Fruit fly (Drosophila melanogaster) whole organism, embryonic: Measurements from ENCODE around the gene CG2444.

Source experiments
- Abd-B ChIP-seq: fragments of 200-800 bp; sonication (Bioruptor generic); optimal IDR thresholded peaks from 2 replicates; lab custom pipeline; 2018; ENCODE audit warnings: missing biosample characterization, mild to moderate bottlenecking, missing genetic modification characterization, moderate library complexity
- Atf6 ChIP-seq: fragments of 200-800 bp; sonication (Bioruptor generic); IDR thresholded peaks from 2 replicates; pipeline ENCODE4 v1.3.6; 2022; ENCODE audit warnings: missing biosample characterization, missing genetic modification characterization
- Awh ChIP-seq: fragments of 200-800 bp; sonication (Bioruptor generic); IDR thresholded peaks from 2 replicates; pipeline ENCODE4, ENCODE4 v1.3.6; 2022; ENCODE audit warnings: missing biosample characterization, missing genetic modification characterization
- B-H2 ChIP-seq: fragments of 200-800 bp; sonication (Bioruptor generic); optimal IDR thresholded peaks from 2 replicates; lab custom pipeline; 2018; ENCODE audit warnings: missing biosample characterization, mild to moderate bottlenecking, missing genetic modification characterization
- BEAF-32 ChIP-seq: fragments of 200-800 bp; sonication (Bioruptor generic); optimal IDR thresholded peaks from 3 replicates; lab custom pipeline; 2017; ENCODE audit warnings: missing biosample characterization, missing genetic modification characterization, mild to moderate bottlenecking, moderate library complexity, missing genetic modification reagents
- CG10274 ChIP-seq: fragments of 200-800 bp; sonication (Bioruptor generic); optimal IDR thresholded peaks from 3 replicates; lab custom pipeline; 2017; ENCODE audit warnings: missing biosample characterization, mild to moderate bottlenecking, missing genetic modification characterization
- CG10979 ChIP-seq: fragments of 200-800 bp; sonication (Bioruptor generic); optimal IDR thresholded peaks from 2 replicates; lab custom pipeline; 2018; ENCODE audit warnings: missing biosample characterization, mild to moderate bottlenecking, missing genetic modification characterization, moderate library complexity
- CG12942 ChIP-seq: fragments of 200-800 bp; sonication (Bioruptor generic); optimal IDR thresholded peaks from 3 replicates; lab custom pipeline; 2016; ENCODE audit warnings: missing biosample characterization, missing genetic modification characterization
- CG13894 ChIP-seq: fragments of 200-800 bp; sonication (Bioruptor generic); optimal IDR thresholded peaks from 3 replicates; lab custom pipeline; 2018; ENCODE audit warnings: missing biosample characterization, mild to moderate bottlenecking, missing genetic modification characterization, moderate library complexity
- CG15269 ChIP-seq: fragments of 200-800 bp; sonication (Bioruptor generic); optimal IDR thresholded peaks from 2 replicates; lab custom pipeline; 2018; ENCODE audit warnings: missing biosample characterization, mild to moderate bottlenecking, missing genetic modification characterization, moderate library complexity
- CG16813 ChIP-seq: fragments of 200-800 bp; sonication (Bioruptor generic); IDR thresholded peaks from 3 replicates; pipeline ENCODE4 v1.3.6; 2022; ENCODE audit warnings: missing biosample characterization, missing genetic modification characterization; ENCODE audit not compliant: partially characterized antibody
- CG17361 ChIP-seq: fragments of 200-800 bp; sonication (Bioruptor generic); IDR thresholded peaks from 3 replicates; pipeline ENCODE4 v1.3.6; 2022; ENCODE audit warnings: missing biosample characterization, missing genetic modification characterization
- CG17829 ChIP-seq: fragments of 200-800 bp; optimal IDR thresholded peaks from 2 replicates; lab custom pipeline; 2019; ENCODE audit warnings: missing biosample characterization, mild to moderate bottlenecking, missing genetic modification characterization, moderate library complexity
- CG32532 ChIP-seq: fragments of 200-800 bp; sonication (Bioruptor generic); IDR thresholded peaks from 2 replicates; pipeline ENCODE4 v1.3.6; 2022; ENCODE audit warnings: missing biosample characterization, missing genetic modification characterization
- CG3995 ChIP-seq: fragments of 200-800 bp; sonication (Bioruptor generic); optimal IDR thresholded peaks from 3 replicates; lab custom pipeline; 2016; ENCODE audit warnings: missing biosample characterization, missing genetic modification characterization
- CG6254 ChIP-seq: fragments of 200-800 bp; sonication (Bioruptor generic); optimal IDR thresholded peaks from 3 replicates; lab custom pipeline; 2017; ENCODE audit warnings: mild to moderate bottlenecking, missing biosample characterization, missing genetic modification reagents, missing genetic modification characterization
- CG6272 ChIP-seq: fragments of 200-800 bp; sonication (Bioruptor generic); IDR thresholded peaks from 2 replicates; pipeline ENCODE4 v1.3.6; 2022; ENCODE audit warnings: missing biosample characterization, missing genetic modification characterization
- CG7745 ChIP-seq: fragments of 200-800 bp; sonication (Bioruptor generic); optimal IDR thresholded peaks from 2 replicates; lab custom pipeline; 2018; ENCODE audit warnings: missing biosample characterization, mild to moderate bottlenecking, missing genetic modification characterization, moderate library complexity
- CG9609 ChIP-seq: fragments of 200-800 bp; sonication (Bioruptor generic); optimal IDR thresholded peaks from 3 replicates; lab custom pipeline; 2016; ENCODE audit warnings: missing biosample characterization, missing genetic modification characterization
- Deaf1 ChIP-seq: fragments of 200-800 bp; optimal IDR thresholded peaks from 3 replicates; lab custom pipeline; 2019; ENCODE audit warnings: missing biosample characterization, mild to moderate bottlenecking, missing genetic modification characterization, moderate library complexity
- Doc3 ChIP-seq: fragments of 200-800 bp; sonication (Bioruptor generic); IDR thresholded peaks from 3 replicates; pipeline ENCODE4 v1.3.6; 2022; ENCODE audit warnings: missing biosample characterization, missing genetic modification characterization; ENCODE audit not compliant: partially characterized antibody
- Fer1 ChIP-seq: fragments of 200-800 bp; sonication (Bioruptor generic); optimal IDR thresholded peaks from 2 replicates; lab custom pipeline; 2017; ENCODE audit warnings: missing biosample characterization, mild to moderate bottlenecking, missing genetic modification characterization
- Hr3 ChIP-seq: fragments of 200-800 bp; sonication (Bioruptor generic); optimal IDR thresholded peaks from 3 replicates; lab custom pipeline; 2016; ENCODE audit warnings: missing biosample characterization, missing genetic modification characterization
- NK7.1 ChIP-seq: fragments of 200-800 bp; sonication (Bioruptor generic); optimal IDR thresholded peaks from 3 replicates; lab custom pipeline; 2016; ENCODE audit warnings: missing biosample characterization, missing genetic modification characterization
- Scr ChIP-seq: fragments of 200-800 bp; sonication (Bioruptor generic); IDR thresholded peaks from 2 replicates; pipeline ENCODE4 v1.3.6; 2022; ENCODE audit warnings: missing biosample characterization, missing genetic modification characterization; ENCODE audit not compliant: partially characterized antibody
- ac ChIP-seq: fragments of 200-800 bp; sonication (Bioruptor generic); optimal IDR thresholded peaks from 3 replicates; lab custom pipeline; 2017; ENCODE audit warnings: missing biosample characterization, mild to moderate bottlenecking, missing genetic modification characterization
- chinmo ChIP-seq: fragments of 200-800 bp; sonication (Bioruptor generic); IDR thresholded peaks from 4 replicates; pipeline ENCODE4 v1.3.6; 2022; ENCODE audit warnings: missing biosample characterization, missing genetic modification characterization; ENCODE audit not compliant: partially characterized antibody
- croc ChIP-seq: fragments of 200-800 bp; sonication (Bioruptor generic); conservative IDR thresholded peaks from 3 replicates; pipeline ENCODE4 v1.3.6; 2022; ENCODE audit warnings: missing biosample characterization, missing genetic modification characterization
- dpn ChIP-seq, 2 experiments: fragments of 200-800 bp; sonication (Bioruptor generic); optimal IDR thresholded peaks; 3 replicates each; lab custom pipeline; 2016; ENCODE audit warnings: missing biosample characterization in 2 of 2, missing genetic modification characterization in 2 of 2
- emc ChIP-seq: fragments of 200-800 bp; sonication (Bioruptor generic); optimal IDR thresholded peaks from 2 replicates; lab custom pipeline; 2016; ENCODE audit warnings: missing biosample characterization, missing genetic modification characterization
- en ChIP-seq: fragments of 200-800 bp; sonication (Bioruptor generic); optimal IDR thresholded peaks from 2 replicates; lab custom pipeline; 2016; ENCODE audit warnings: missing biosample characterization, missing genetic modification characterization
- gem ChIP-seq: fragments of 200-800 bp; sonication (Bioruptor generic); optimal IDR thresholded peaks from 2 replicates; lab custom pipeline; 2019; ENCODE audit warnings: missing biosample characterization, mild to moderate bottlenecking, missing genetic modification characterization, moderate library complexity
- gfzf ChIP-seq: fragments of 200-800 bp; sonication (Bioruptor generic); optimal IDR thresholded peaks from 2 replicates; lab custom pipeline; 2016; ENCODE audit warnings: missing biosample characterization, mild to moderate bottlenecking, missing genetic modification characterization, moderate library complexity
- gro ChIP-seq: fragments of 200-800 bp; sonication (Bioruptor generic); optimal IDR thresholded peaks from 2 replicates; lab custom pipeline; 2016; ENCODE audit warnings: missing biosample characterization, missing genetic modification characterization
- ham ChIP-seq: fragments of 200-800 bp; sonication (Bioruptor generic); IDR thresholded peaks from 2 replicates; pipeline ENCODE4 v1.3.6; 2022; ENCODE audit warnings: missing biosample characterization, missing genetic modification characterization
- hbn ChIP-seq: fragments of 200-800 bp; sonication (Bioruptor generic); IDR thresholded peaks from 2 replicates; pipeline ENCODE4 v1.3.6; 2022; ENCODE audit warnings: missing biosample characterization, missing genetic modification characterization; ENCODE audit not compliant: partially characterized antibody
- hth ChIP-seq: fragments of >200 bp; optimal IDR thresholded peaks from 2 replicates; lab custom pipeline; 2017; ENCODE audit warnings: inconsistent platforms
- kah ChIP-seq: fragments of 200-800 bp; sonication (Bioruptor generic); optimal IDR thresholded peaks from 2 replicates; lab custom pipeline; 2018; ENCODE audit warnings: missing biosample characterization, mild to moderate bottlenecking, missing genetic modification characterization
- klu ChIP-seq: fragments of 200-800 bp; sonication (Bioruptor generic); IDR thresholded peaks from 2 replicates; pipeline ENCODE4 v1.3.6; 2022; ENCODE audit warnings: missing biosample characterization, missing genetic modification characterization
- lov ChIP-seq, 2 experiments: fragments of 200-800 bp in 1 of 2; fragments of >200 bp in 1 of 2; sonication (Bioruptor generic) in 1 of 2; IDR thresholded peaks in 1 of 2; optimal IDR thresholded peaks in 1 of 2; 2 replicates in 1 of 2; 3 replicates in 1 of 2; pipeline versions ENCODE4 v1.3.6 to Lab custom; 2017 to 2022; ENCODE audit warnings: missing biosample characterization in 1 of 2, missing genetic modification characterization in 1 of 2
- nerfin-1 ChIP-seq: fragments of 200-800 bp; sonication (Bioruptor generic); optimal IDR thresholded peaks from 3 replicates; lab custom pipeline; 2019; ENCODE audit warnings: missing biosample characterization, mild to moderate bottlenecking, missing genetic modification characterization, moderate library complexity
- pfk ChIP-seq: fragments of 200-800 bp; sonication (Bioruptor generic); optimal IDR thresholded peaks from 2 replicates; lab custom pipeline; 2018; ENCODE audit warnings: missing biosample characterization, mild to moderate bottlenecking, missing genetic modification characterization, moderate library complexity
- psq ChIP-seq: fragments of 200-800 bp; sonication (Bioruptor generic); optimal IDR thresholded peaks from 2 replicates; lab custom pipeline; 2017; ENCODE audit warnings: missing biosample characterization, missing genetic modification characterization
- ranshi ChIP-seq: fragments of 200-800 bp; sonication (Bioruptor generic); IDR thresholded peaks from 2 replicates; pipeline ENCODE4 v1.3.6; 2022; ENCODE audit warnings: missing biosample characterization, missing genetic modification characterization
- seq ChIP-seq: fragments of 200-800 bp; sonication (Bioruptor generic); IDR thresholded peaks from 2 replicates; pipeline ENCODE4 v1.3.6; 2022; ENCODE audit warnings: missing biosample characterization, missing genetic modification characterization
- slou ChIP-seq: fragments of 200-800 bp; sonication (Bioruptor generic); optimal IDR thresholded peaks from 3 replicates; lab custom pipeline; 2016; ENCODE audit warnings: missing biosample characterization, missing genetic modification characterization
- tap ChIP-seq: fragments of 200-800 bp; optimal IDR thresholded peaks from 3 replicates; lab custom pipeline; 2019; ENCODE audit warnings: missing biosample characterization, mild to moderate bottlenecking, missing genetic modification characterization, moderate library complexity
- yki ChIP-seq: fragments of >200 bp; optimal IDR thresholded peaks from 3 replicates; lab custom pipeline; 2018

CG2444 gene

DNA sequence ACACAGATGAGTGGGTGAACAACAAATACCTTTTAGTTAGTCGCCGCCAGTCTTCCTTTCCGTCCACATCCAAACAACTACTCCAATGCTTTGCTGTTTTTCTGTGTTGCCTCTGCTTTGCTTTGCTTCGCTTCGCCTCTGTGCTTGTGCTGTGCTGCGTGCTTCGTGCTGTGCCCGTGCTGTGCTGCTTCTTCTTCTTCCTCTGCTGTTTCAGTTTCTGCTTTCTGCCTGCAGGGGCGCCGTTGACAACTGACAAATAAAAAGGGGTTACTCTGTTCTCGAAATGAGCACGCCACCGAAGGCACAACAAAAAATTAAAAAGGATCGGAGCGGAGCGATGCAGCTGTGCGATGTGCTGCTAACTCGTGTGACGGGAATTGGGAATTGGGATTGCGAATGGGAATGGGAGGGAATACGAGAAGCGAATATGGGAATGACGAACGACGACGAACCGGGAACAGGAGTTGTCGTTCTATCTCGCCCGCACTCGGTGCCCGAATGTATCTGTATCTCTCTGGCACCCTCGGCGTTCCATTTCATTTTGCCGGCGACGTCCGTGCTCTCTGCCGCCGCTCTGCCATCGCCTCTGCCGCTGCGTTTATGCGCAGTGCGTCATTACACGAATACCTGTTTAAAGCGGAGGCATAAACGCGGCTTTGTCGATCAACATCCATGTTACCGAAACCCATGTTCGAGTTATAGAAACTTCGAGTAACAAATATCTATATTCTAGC, 9.6 kb upstream of the CG2444 start (continued):
- peak; percentile 62 for TF ChIP-seq CG6272
- peak; percentile 73 for TF ChIP-seq CG17829
- peak; percentile 62 for TF ChIP-seq seq (GFP tag; lab: Robert Waterston, UW)
- TF ChIP-seq dpn (GFP tag; optimal IDR thresholded peaks at IDR 0.05; lab: Kevin White, UChicago) = peak; percentile 37 to 49
- TF ChIP-seq Abd-B (GFP tag; lab: Kevin White, UChicago) = peak; percentile 60
- peak; percentile 44 for TF ChIP-seq gro (GFP tag; lab: Kevin White, UChicago)
- no peak for TF ChIP-seq slou
- TF ChIP-seq tap = peak; percentile 60
- peak; percentile 39 for TF ChIP-seq B-H2 (GFP tag; lab: Kevin White, UChicago)
- TF ChIP-seq kah = no peak
- peak; percentile 32 for TF ChIP-seq CG10979 (tag; lab: Kevin White, UChicago)
- peak; percentile 46 for TF ChIP-seq emc (GFP tag; lab: Kevin White, UChicago)
- peak; percentile 61 for TF ChIP-seq BEAF-32
- TF ChIP-seq CG17361 (GFP tag; lab: Robert Waterston, UW) = peak; percentile 75; the same call in 2 of the 3 replicates
- peak; percentile 71 for TF ChIP-seq gem (tag; lab: Kevin White, UChicago)
- TF ChIP-seq Fer1 (GFP tag; lab: Kevin White, UChicago) = peak; percentile 72
- TF ChIP-seq Deaf1 (tag; lab: Kevin White, UChicago) = peak; percentile 90
- no peak for TF ChIP-seq ac (GFP tag; lab: Kevin White, UChicago)
- peak; percentile 81 for TF ChIP-seq Atf6
- TF ChIP-seq Scr = peak; percentile 14; the same call in 1 of the 2 replicates
- peak; percentile 59 for TF ChIP-seq CG9609 (GFP tag; lab: Kevin White, UChicago)
- TF ChIP-seq CG7745 (tag; lab: Kevin White, UChicago) = peak; percentile 1
- TF ChIP-seq CG32532 (GFP tag; lab: Robert Waterston, UW) = peak; percentile 77
- no peak for TF ChIP-seq lov (optimal IDR thresholded peaks at IDR 0.05; lab: Kevin White, UChicago)
- TF ChIP-seq lov (GFP tag; IDR thresholded peaks at IDR 0.05; lab: Robert Waterston, UW) = peak; percentile 60; the same call in 2 of the 3 replicates
- no peak for TF ChIP-seq ham (GFP tag; lab: Robert Waterston, UW)
- no peak for TF ChIP-seq klu (GFP tag; lab: Robert Waterston, UW)
- TF ChIP-seq NK7.1 (GFP tag; lab: Kevin White, UChicago) = peak; percentile 77
- TF ChIP-seq CG15269 (tag; lab: Kevin White, UChicago) = peak; percentile 78
- TF ChIP-seq chinmo (GFP tag; lab: Robert Waterston, UW) = 0 out of 4 replicates have a peak, but pooled peaks have one; percentile 65
- peak; percentile 43 for TF ChIP-seq Hr3 (GFP tag; lab: Kevin White, UChicago)
- no peak for TF ChIP-seq gfzf (GFP tag; lab: Kevin White, UChicago)
- 0 out of 3 replicates have a peak, but pooled peaks have one; percentile 35 for TF ChIP-seq CG16813 (GFP tag; lab: Robert Waterston, UW)
- TF ChIP-seq CG6254 (GFP tag; lab: Kevin White, UChicago) = peak; percentile 49
- TF ChIP-seq CG12942 (GFP tag; lab: Kevin White, UChicago) = peak; percentile 8
- TF ChIP-seq hbn (GFP tag; lab: Robert Waterston, UW) = no peak
- peak; percentile 31 for TF ChIP-seq CG10274 (GFP tag; lab: Kevin White, UChicago)
- TF ChIP-seq ranshi (GFP tag; lab: Robert Waterston, UW) = peak; percentile 71; the same call in 1 of the 2 replicates
- no peak for TF ChIP-seq CG3995
- TF ChIP-seq Awh (GFP tag; lab: Robert Waterston, UW) = peak; percentile 53; the same call in 1 of the 2 replicates
- TF ChIP-seq CG13894 (tag; lab: Kevin White, UChicago) = peak; percentile 60
- 0 out of 3 replicates have a peak, but pooled peaks have one; percentile 20 for TF ChIP-seq croc
- no peak for TF ChIP-seq hth (lab: Kevin White, UChicago)
- no peak for TF ChIP-seq yki (lab: Kevin White, UChicago)
- TF ChIP-seq pfk (GFP tag; lab: Kevin White, UChicago) = peak; percentile 98
- peak; percentile 63 for TF ChIP-seq nerfin-1 (tag; lab: Kevin White, UChicago)
- no peak for TF ChIP-seq Doc3
- TF ChIP-seq en (GFP tag; lab: Kevin White, UChicago) = no peak
- peak; percentile 95 for TF ChIP-seq psq (GFP tag; lab: Kevin White, UChicago)
